Worm (Caenorhabditis elegans): ENCODE data around the gene unc-36.
A peak's percentile ranks its signal among the peaks of the same experiment; 100 is the strongest.

- TF ChIP-seq elt-1 (tag; optimal IDR thresholded peaks at IDR 0.05) (no peak), tbx-2 (tag; optimal IDR thresholded peaks at IDR 0.05) (no peak), nhr-43 (tag; optimal IDR thresholded peaks at IDR 0.05; ENCODE audit: poor library complexity, severe bottlenecking) (no peak), mdl-1 (tag; optimal IDR thresholded peaks at IDR 0.05) (no peak), lin-15B (tag; optimal IDR thresholded peaks at IDR 0.05) (peak; percentile 57)
Observed at ce11 chrIII:8224769-8225168, 23.8 kb upstream of the unc-36 start, which contains the start of gene mob-4.
